Worm (Caenorhabditis elegans) whole organism, L3 larva: ENCODE results near the gene Y45G5AM.6.

Experiments
- R02D3.7 ChIP-seq: fragments of 150-350 bp; optimal IDR thresholded peaks from 2 replicates; lab custom pipeline; 2014; ENCODE audit warnings: missing biosample characterization, missing genetic modification characterization
- elt-2 ChIP-seq: sonication (generic microtip); optimal IDR thresholded peaks from 2 replicates; lab custom pipeline; 2016; ENCODE audit warnings: missing genetic modification reagents, mild to moderate bottlenecking, missing genetic modification characterization, missing compliant biosample characterization
- elt-3 ChIP-seq, 3 experiments: fragments of 150-350 bp in 1 of 3; sonication (generic microtip) in 2 of 3; optimal IDR thresholded peaks; 2 replicates in 2 of 3; 4 replicates in 1 of 3; lab custom pipeline; 2014 to 2017; ENCODE audit warnings: missing biosample characterization in 3 of 3, missing genetic modification characterization in 3 of 3
- eor-1 ChIP-seq, 2 experiments: fragments of 150-350 bp; optimal IDR thresholded peaks; 2 replicates each; lab custom pipeline; 2014 to 2018; ENCODE audit warnings: missing biosample characterization in 2 of 2, missing genetic modification characterization in 2 of 2
- jun-1 ChIP-seq: fragments of 150-350 bp; optimal IDR thresholded peaks from 2 replicates; lab custom pipeline; 2014; ENCODE audit warnings: missing biosample characterization, missing genetic modification reagents, missing genetic modification characterization
- lin-39 ChIP-seq: fragments of 150-350 bp; optimal IDR thresholded peaks from 2 replicates; lab custom pipeline; 2018; ENCODE audit warnings: missing biosample characterization, missing genetic modification reagents, missing genetic modification characterization
- nfya-1 ChIP-seq: sonication (generic microtip); optimal IDR thresholded peaks from 2 replicates; lab custom pipeline; 2017; ENCODE audit warnings: missing genetic modification characterization, mild to moderate bottlenecking, missing compliant biosample characterization, antibody characterized with exemption, moderate library complexity; ENCODE audit not compliant: insufficient read depth
- nhr-11 ChIP-seq: fragments of 150-350 bp; optimal IDR thresholded peaks from 2 replicates; lab custom pipeline; 2014; ENCODE audit warnings: missing biosample characterization, missing genetic modification characterization
- nhr-12 ChIP-seq: fragments of 150-350 bp; optimal IDR thresholded peaks from 2 replicates; lab custom pipeline; 2014; ENCODE audit warnings: missing biosample characterization, missing genetic modification characterization
- nhr-77 ChIP-seq: fragments of 150-350 bp; optimal IDR thresholded peaks from 2 replicates; lab custom pipeline; 2014; ENCODE audit warnings: missing biosample characterization, missing genetic modification characterization
- skn-1 ChIP-seq: fragments of 150-350 bp; optimal IDR thresholded peaks from 2 replicates; lab custom pipeline; 2014; ENCODE audit warnings: missing biosample characterization, missing genetic modification characterization
- tbx-2 ChIP-seq: sonication (generic microtip); optimal IDR thresholded peaks from 2 replicates; lab custom pipeline; 2016; ENCODE audit warnings: mild to moderate bottlenecking, missing genetic modification characterization, missing compliant biosample characterization
- unc-62 ChIP-seq: fragments of 150-350 bp; sonication (generic microtip); optimal IDR thresholded peaks from 4 replicates; lab custom pipeline; 2014; ENCODE audit warnings: missing biosample characterization, missing genetic modification reagents, missing genetic modification characterization
- zag-1 ChIP-seq: fragments of 150-350 bp; optimal IDR thresholded peaks from 2 replicates; lab custom pipeline; 2014; ENCODE audit warnings: missing biosample characterization, missing genetic modification characterization

- no peak for TF ChIP-seq nhr-11
- no peak for TF ChIP-seq eor-1 (tag; optimal IDR thresholded peaks at IDR 0.05; lab: Kevin White, UChicago)
- TF ChIP-seq tbx-2 (tag; lab: Kevin White, UChicago): no peak
- no peak for TF ChIP-seq nhr-77 (tag; lab: Kevin White, UChicago)
- TF ChIP-seq lin-39 (tag; lab: Kevin White, UChicago): no peak
- no peak for TF ChIP-seq skn-1
- TF ChIP-seq jun-1 (tag; lab: Kevin White, UChicago): no peak
- no peak for TF ChIP-seq R02D3.7 (tag; lab: Kevin White, UChicago)
- TF ChIP-seq zag-1 (tag; lab: Kevin White, UChicago): no peak
- no peak for TF ChIP-seq unc-62 (GFP tag; lab: Kevin White, UChicago)
- no peak for TF ChIP-seq nhr-12 (tag; lab: Kevin White, UChicago)
- no peak for TF ChIP-seq elt-2 (tag; lab: Kevin White, UChicago)
- TF ChIP-seq nfya-1 (tag; lab: Kevin White, UChicago): no peak
- no peak for TF ChIP-seq elt-3 (tag; optimal IDR thresholded peaks at IDR 0.05; lab: Kevin White, UChicago)
Measured at ce11 chrV:4129604-4130003, 22.5 kb downstream of the Y45G5AM.6 start, which contains the start of gene phat-4.
